Worm (Caenorhabditis elegans) whole organism, dauer: ENCODE measurements around the gene T14G8.4.

Source experiments
- unc-62 ChIP-seq: sonication (generic microtip); optimal IDR thresholded peaks from 2 replicates; lab custom pipeline; 2017; ENCODE audit warnings: missing biosample characterization, missing genetic modification reagents, missing genetic modification characterization

The T14G8.4 gene

ce11 chrX:12874798-12875342 is 11.2 kb upstream of the T14G8.4 start:
- TF ChIP-seq unc-62 (GFP tag; lab: Kevin White, UChicago): no peak

ce11 chrX:12873688-12874364 is 10.1 kb upstream of the T14G8.4 start:
- TF ChIP-seq unc-62 (GFP tag; lab: Kevin White, UChicago): no peak

DNA sequence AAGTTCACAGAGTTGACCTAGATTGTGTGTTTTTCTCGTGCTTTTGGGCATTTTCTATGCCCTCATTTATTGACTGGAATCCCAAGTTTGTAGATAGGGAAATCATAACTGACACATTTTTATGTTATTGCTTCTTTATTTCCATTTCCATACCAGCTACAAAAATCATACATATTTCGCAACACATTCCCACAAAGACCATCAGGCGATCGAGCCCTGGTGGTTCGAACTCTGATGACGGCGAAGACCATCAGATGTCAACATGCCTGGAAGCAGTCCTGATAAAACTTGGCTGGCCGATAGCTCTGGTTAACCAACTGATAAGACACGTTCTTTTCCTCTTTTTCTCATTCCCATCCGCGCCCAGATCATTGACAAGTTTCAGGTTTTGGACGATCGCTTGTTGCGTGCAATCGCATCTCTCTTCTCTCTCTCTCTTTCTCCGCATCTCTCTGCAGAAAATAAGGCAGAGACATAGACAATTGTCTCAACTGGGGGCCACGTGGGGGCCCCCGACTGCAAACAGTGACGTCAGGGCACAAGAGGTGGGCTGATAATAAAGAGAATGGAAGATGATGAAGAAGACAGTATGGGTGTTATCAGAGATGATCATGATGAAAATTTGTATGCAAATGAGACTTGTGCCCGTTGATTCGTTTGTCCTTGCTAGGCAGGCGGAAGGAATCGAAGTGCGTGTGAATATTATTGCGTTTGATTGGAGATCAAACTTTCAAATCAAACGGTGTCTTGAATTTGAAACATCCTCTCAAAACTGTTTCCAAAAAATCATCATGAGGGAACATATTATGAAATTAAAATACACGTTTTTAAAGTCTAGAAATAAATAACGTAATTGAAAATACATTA is 8.6 kb upstream of the T14G8.4 start:
- no peak for TF ChIP-seq unc-62 (GFP tag; lab: Kevin White, UChicago)

- TF ChIP-seq unc-62 (GFP tag; lab: Kevin White, UChicago): no peak
Observed at ce11 chrX:12869827-12870394, 6.2 kb upstream of the T14G8.4 start.

DNA sequence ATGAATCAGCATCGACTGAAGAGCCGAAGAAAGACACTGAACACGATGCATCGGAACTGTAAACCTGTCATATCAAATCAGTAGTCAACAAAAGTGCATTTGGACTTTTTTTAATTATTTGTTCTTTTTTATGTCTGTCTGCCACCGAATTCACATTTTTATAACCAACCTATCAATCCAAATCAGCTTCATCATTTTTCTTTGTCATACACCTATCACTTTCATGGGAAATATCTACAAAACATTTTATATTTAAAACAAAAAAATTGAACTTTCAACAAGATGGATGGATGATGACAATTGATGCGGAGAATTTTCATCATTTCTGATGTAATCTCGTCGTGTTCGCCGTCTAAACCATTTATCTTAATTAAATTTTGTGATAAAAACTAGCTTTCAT is 5.7 kb upstream of the T14G8.4 start:
- TF ChIP-seq unc-62 (GFP tag; lab: Kevin White, UChicago): no peak

ce11 chrX:12863262-12863661 is 434 bp downstream of the T14G8.4 start:
- no peak for TF ChIP-seq unc-62 (GFP tag; lab: Kevin White, UChicago)

DNA sequence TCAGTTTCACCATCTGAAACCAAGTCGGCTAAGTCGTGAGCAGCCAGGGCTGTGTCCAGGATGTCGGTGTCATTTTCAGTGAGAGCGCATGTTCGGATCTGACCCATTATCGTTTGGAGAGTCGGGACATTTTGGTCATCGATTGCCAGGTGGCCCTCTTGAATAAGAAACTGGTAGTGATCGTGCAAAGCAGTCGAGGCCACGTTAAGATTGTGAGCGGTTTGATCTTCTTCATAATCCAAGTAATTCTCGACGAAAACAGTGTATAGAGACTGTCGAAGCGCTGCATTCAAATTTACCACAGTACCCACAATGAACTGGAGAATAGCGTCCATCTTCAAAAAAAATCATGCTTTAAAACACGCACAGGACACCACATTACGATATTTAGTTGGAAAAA is 1.2 kb downstream of the T14G8.4 start, which contains the start of gene T14G8.6:
TSS of gene T14G8.6 (minus strand) at position 338 of the 400 bp plus-strand sequence.
- no peak for TF ChIP-seq unc-62 (GFP tag; lab: Kevin White, UChicago)

DNA sequence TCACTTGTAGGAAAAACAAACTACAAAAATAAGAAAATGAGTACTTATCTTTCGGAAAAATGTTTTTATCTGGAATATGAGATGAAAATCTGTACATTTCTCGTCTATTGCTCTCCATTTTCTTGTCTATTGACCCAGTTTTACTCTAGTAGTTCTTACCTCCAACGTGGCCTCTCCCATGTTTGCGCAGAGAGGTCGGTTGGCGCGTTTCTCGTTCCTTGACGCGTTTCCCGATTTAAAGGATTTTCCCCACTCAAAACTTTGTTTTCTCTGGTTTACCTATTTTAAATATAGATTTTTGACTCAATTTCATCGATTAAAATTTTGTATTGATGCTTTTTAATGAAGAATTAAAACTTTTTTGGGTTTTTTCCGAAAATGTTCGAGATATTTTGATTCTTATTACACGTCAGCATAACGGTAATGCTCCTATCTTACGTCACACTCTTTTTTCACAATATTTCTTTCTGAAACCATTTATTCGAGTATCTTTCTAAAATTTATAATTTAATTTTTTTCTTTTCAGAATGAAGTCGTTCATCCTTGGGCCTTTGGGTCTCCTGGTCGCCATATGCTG is 2.9 kb downstream of the T14G8.4 start, which contains the start of gene T14G8.3:
TSS of gene T14G8.3 (plus strand) at position 527 of the 577 bp plus-strand sequence.
- no peak for TF ChIP-seq unc-62 (GFP tag; lab: Kevin White, UChicago)

- TF ChIP-seq unc-62 (GFP tag; lab: Kevin White, UChicago): no peak
Observed at ce11 chrX:12857701-12858100, 6.0 kb downstream of the T14G8.4 start, which contains the start of gene T14G8.2. TSS of gene T14G8.2 (plus strand) at chrX:12858001.

ce11 chrX:12854680-12855079 is 9.0 kb downstream of the T14G8.4 start:
- no peak for TF ChIP-seq unc-62 (GFP tag; lab: Kevin White, UChicago)

DNA sequence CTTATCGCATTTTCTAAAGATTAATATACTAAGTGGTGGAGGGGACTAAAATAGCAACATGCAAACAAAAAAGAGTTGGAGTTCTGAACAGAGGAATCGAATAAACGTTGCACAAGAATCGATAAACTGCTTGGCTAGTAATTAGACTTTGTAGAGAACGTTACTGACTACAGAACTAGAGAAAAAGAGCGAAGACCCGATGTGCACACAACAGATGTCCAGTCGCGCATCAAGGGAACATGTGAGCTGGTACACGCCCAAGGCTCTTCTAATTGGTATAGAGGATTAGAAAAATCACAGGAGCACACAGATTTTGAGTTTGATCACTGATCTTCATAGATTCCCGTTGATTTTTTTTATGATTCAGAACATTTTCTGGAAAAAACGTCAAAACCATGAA is 9.6 kb downstream of the T14G8.4 start:
- TF ChIP-seq unc-62 (GFP tag; lab: Kevin White, UChicago): no peak

DNA sequence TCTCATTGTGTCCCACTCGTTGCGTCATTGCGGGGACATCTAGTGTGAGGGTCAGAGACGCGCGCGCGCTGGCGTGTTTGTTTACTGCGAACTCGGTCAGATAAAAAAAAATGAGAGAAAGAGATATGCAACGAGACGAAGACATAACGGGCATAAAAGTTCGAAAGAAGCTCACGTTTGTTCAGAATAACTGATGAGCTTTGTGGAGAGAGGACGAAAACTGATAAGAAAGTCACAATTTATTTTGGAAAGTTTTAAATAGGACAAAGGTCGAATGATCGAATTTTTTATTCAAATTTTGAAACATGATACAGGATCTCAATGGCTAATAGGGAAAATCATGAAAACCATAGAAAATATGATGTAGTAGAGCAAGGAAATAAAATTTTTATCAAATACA is 10.6 kb downstream of the T14G8.4 start:
- TF ChIP-seq unc-62 (GFP tag; lab: Kevin White, UChicago): no peak

DNA sequence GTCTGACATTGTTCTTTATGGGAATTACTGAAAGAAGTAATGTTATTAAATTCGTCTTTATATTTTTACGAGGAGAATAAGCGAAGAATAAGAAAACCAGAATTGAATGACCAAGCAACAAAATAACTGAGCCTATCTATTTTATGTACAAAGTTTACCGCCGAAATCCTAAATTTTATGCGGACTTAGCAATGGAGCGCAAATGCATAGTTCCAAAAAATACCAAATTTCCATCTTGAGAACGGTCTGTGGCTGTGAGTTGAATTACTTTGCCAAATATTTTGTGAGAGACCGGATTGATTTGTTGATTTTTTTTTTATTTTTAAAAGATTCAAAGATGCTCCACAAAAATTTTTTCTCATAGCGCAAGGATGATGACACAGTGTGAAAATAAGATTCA is 11.1 kb downstream of the T14G8.4 start, which contains the start of gene chd-3:
TSS of gene chd-3 (minus strand) at position 27 of the 400 bp plus-strand sequence.
- no peak for TF ChIP-seq unc-62 (GFP tag; lab: Kevin White, UChicago)

- no peak for TF ChIP-seq unc-62 (GFP tag; lab: Kevin White, UChicago)
Observed at ce11 chrX:12846043-12846442, 17.7 kb downstream of the T14G8.4 start, which contains the start of gene C52G5.3. TSS of gene C52G5.3 (minus strand) at chrX:12846143.

DNA sequence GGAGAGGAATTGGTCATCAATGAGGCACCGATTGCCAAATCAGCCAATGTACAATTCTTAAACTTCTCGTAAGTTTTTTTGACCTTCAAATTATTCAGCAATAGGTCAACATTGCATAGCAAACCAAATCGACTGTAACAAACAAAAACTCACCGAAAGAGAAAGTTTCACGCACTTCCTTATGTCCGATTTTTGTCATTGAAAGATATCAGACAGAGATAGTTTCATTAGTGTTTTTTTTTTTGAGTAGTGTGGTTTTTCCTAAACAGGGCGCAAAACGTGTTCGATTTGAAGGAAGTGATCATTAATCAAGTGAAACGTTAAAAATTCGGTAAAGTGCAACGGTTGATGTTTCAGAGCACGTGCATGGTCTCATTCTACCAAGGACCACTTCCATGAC is 19.5 kb downstream of the T14G8.4 start:
- TF ChIP-seq unc-62 (GFP tag; lab: Kevin White, UChicago): no peak
